Worm (Caenorhabditis elegans) whole organism, midembryonic: ENCODE measurements around the gene T19B10.5.

Experiments
- cog-1 ChIP-seq: sonication (generic microtip); optimal IDR thresholded peaks from 2 replicates; lab custom pipeline; 2016; ENCODE audit warnings: missing genetic modification characterization, missing compliant biosample characterization
- flt-1 ChIP-seq: fragments of 200-800 bp; sonication (Bioruptor generic); IDR thresholded peaks from 2 replicates; pipeline ENCODE4 v1.3.6; 2022; ENCODE audit warnings: missing genetic modification characterization, missing compliant biosample characterization
- med-1 ChIP-seq: sonication (generic microtip); optimal IDR thresholded peaks from 2 replicates; lab custom pipeline; 2017; ENCODE audit warnings: missing genetic modification characterization, mild to moderate bottlenecking, missing compliant biosample characterization, antibody characterized with exemption, missing genetic modification reagents; ENCODE audit not compliant: insufficient read depth
- tab-1 ChIP-seq: fragments of 200-800 bp; sonication (Bioruptor generic); IDR thresholded peaks from 2 replicates; pipeline ENCODE4 v1.3.6; 2022; ENCODE audit warnings: missing genetic modification characterization, missing compliant biosample characterization

DNA sequence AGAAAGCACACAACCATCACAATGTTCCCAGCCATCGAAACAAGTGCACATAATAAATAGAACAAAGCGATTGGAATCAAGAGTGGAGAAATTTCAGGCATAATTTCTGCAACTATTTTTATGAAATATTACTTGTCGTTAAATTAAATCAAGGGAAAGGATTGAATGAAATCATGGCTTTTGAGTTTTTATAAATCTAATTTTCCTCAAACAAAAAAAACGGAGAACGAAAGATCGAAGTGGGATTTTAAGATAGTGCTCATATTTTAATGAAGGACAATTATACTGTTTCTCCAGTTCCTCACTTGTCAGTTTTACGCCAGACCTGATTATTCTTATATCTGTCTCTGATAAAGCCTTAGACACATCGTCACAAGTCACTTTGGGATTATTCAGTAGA is 18.0 kb downstream of the T19B10.5 start, which contains the start of gene srsx-33:
- TF ChIP-seq flt-1 (GFP tag; lab: Robert Waterston, UW) (no peak), med-1 (no peak), tab-1 (GFP tag; lab: Robert Waterston, UW) (no peak), cog-1 (no peak)
